Worm (Caenorhabditis elegans): Measurements from ENCODE around the gene C04F6.9.

C04F6.9 gene

ce11 chrX:3403195-3403594 lies 1.4 kb downstream of the C04F6.9 start, which contains the start of gene vit-5 (continued):
- TF ChIP-seq chd-7 (tag; optimal IDR thresholded peaks at IDR 0.05) (peak; percentile 56), K12H6.12 (tag; optimal IDR thresholded peaks at IDR 0.05) (no peak), egl-18 (GFP tag; IDR thresholded peaks at IDR 0.05) (no peak), C06A6.2 (GFP tag; conservative IDR thresholded peaks at IDR 0.05) (no peak), F39B2.1 (GFP tag; IDR thresholded peaks at IDR 0.05) (no peak), nfya-2 (GFP tag; IDR thresholded peaks at IDR 0.05) (no peak), sptf-2 (GFP tag; optimal IDR thresholded peaks at IDR 0.05) (no peak), madf-8 (GFP tag; conservative IDR thresholded peaks at IDR 0.05) (no peak), nfyb-1 (GFP tag; IDR thresholded peaks at IDR 0.05) (no peak), tbp1 (GFP tag; optimal IDR thresholded peaks at IDR 0.05) (no peak), ceh-27 (GFP tag; optimal IDR thresholded peaks at IDR 0.05) (no peak), cebp-1 (GFP tag; IDR thresholded peaks at IDR 0.05) (no peak), cebp-1 (tag; optimal IDR thresholded peaks at IDR 0.05) (no peak), B0336.3 (GFP tag; IDR thresholded peaks at IDR 0.05) (no peak), T07F8.4 (tag; optimal IDR thresholded peaks at IDR 0.05) (no peak), F23B12.7 (tag; optimal IDR thresholded peaks at IDR 0.05; ENCODE audit: insufficient read depth) (no peak), snpc-1.1 (tag; optimal IDR thresholded peaks at IDR 0.05; ENCODE audit: insufficient read depth) (no peak), bed-1 (GFP tag; IDR thresholded peaks at IDR 0.05) (no peak), D2030.7 (GFP tag; IDR thresholded peaks at IDR 0.05) (no peak), nhr-80 (tag; optimal IDR thresholded peaks at IDR 0.05) (peak; percentile 83), let-607 (tag; optimal IDR thresholded peaks at IDR 0.05) (peak in 1 of 2 experiments; percentile 69), Y56A3A.18 (GFP tag; IDR thresholded peaks at IDR 0.05) (no peak; the same call in 1 of the 2 replicates), lir-1 (GFP tag; conservative IDR thresholded peaks at IDR 0.05) (no peak)

- TF ChIP-seq Y53G8AR.9 (GFP tag; conservative IDR thresholded peaks at IDR 0.05) (0 out of 2 replicates have a peak, but pooled peaks have one; percentile 54), Y56A3A.18 (GFP tag; IDR thresholded peaks at IDR 0.05) (peak; percentile 59; the same call in 1 of the 2 replicates)
Observed at ce11 chrX:3405813-3406212, 4.0 kb downstream of the C04F6.9 start.

- TF ChIP-seq Y56A3A.18 (GFP tag; IDR thresholded peaks at IDR 0.05) (peak; percentile 81), chd-7 (tag; optimal IDR thresholded peaks at IDR 0.05) (peak; percentile 36), rec-8 (tag; optimal IDR thresholded peaks at IDR 0.05) (no peak), ceh-100 (GFP tag; IDR thresholded peaks at IDR 0.05) (peak; percentile 25; the same call in 1 of the 2 replicates), lag-1 (GFP tag; IDR thresholded peaks at IDR 0.05) (no peak), ekl-4 (GFP tag; IDR thresholded peaks at IDR 0.05) (0 out of 2 replicates have a peak, but pooled peaks have one; percentile 25), let-607 (tag; optimal IDR thresholded peaks at IDR 0.05) (peak in 1 of 2 experiments; percentile 2), xnd-1 (tag; optimal IDR thresholded peaks at IDR 0.05) (no peak), attf-3 (GFP tag; conservative IDR thresholded peaks at IDR 0.05) (no peak), tbx-9 (tag; optimal IDR thresholded peaks at IDR 0.05; ENCODE audit: borderline replicate concordance) (no peak), B0336.3 (GFP tag; IDR thresholded peaks at IDR 0.05) (peak; percentile 78), C06A6.2 (GFP tag; conservative IDR thresholded peaks at IDR 0.05) (0 out of 2 replicates have a peak, but pooled peaks have one; percentile 21), ceh-40 (GFP tag; IDR thresholded peaks at IDR 0.05) (no peak), ztf-18 (tag; optimal IDR thresholded peaks at IDR 0.05) (no peak), nhr-80 (tag; optimal IDR thresholded peaks at IDR 0.05) (peak; percentile 53), pbrm-1 (GFP tag; IDR thresholded peaks at IDR 0.05) (peak; percentile 44), hsf-1 (GFP tag; IDR thresholded peaks at IDR 0.05) (0 out of 2 replicates have a peak, but pooled peaks have one; percentile 38), nhr-27 (tag; optimal IDR thresholded peaks at IDR 0.05) (no peak), nfyb-1 (GFP tag; IDR thresholded peaks at IDR 0.05) (peak; percentile 50; the same call in 1 of the 2 replicates), snpc-1.3 (tag; optimal IDR thresholded peaks at IDR 0.05; ENCODE audit: insufficient read depth) (no peak), tlf-1 (GFP tag; optimal IDR thresholded peaks at IDR 0.05) (peak; percentile 37), F57C9.4 (tag; optimal IDR thresholded peaks at IDR 0.05) (no peak), snpc-4 (GFP tag; optimal IDR thresholded peaks at IDR 0.05) (no peak), snpc-4 (tag; optimal IDR thresholded peaks at IDR 0.05) (peak in 1 of 4 experiments; percentile 25), lin-54 (GFP tag; optimal IDR thresholded peaks at IDR 0.05) (peak; percentile 22), madf-6 (GFP tag; IDR thresholded peaks at IDR 0.05) (no peak; the same call in 1 of the 2 replicates)
Observed at ce11 chrX:3408717-3409303, 7.0 kb downstream of the C04F6.9 start.

Measured in whole organism, young adult.